Fruit fly (Drosophila melanogaster): ENCODE measurements around the gene TotF.

Gene TotF

dm6 chr2L:19895526-19896185, 16.5 kb downstream of the TotF start (continued):
- TF ChIP-seq CG5180 (GFP tag; optimal IDR thresholded peaks at IDR 0.05) (peak; percentile 99), CG6683 (GFP tag; optimal IDR thresholded peaks at IDR 0.05) (peak; percentile 65), Fer1 (GFP tag; optimal IDR thresholded peaks at IDR 0.05) (peak; percentile 69), CG9727 (GFP tag; optimal IDR thresholded peaks at IDR 0.05) (peak; percentile 83), dm (GFP tag; optimal IDR thresholded peaks at IDR 0.05) (no peak), Ets65A (GFP tag) (peak; percentile 92), Dip3 (GFP tag; optimal IDR thresholded peaks at IDR 0.05) (no peak), peb (GFP tag; IDR thresholded peaks at IDR 0.05) (peak; percentile 6; the same call in 1 of the 2 replicates), CG4617 (GFP tag; optimal IDR thresholded peaks at IDR 0.05; ENCODE audit: borderline replicate concordance) (no peak), CG11723 (GFP tag; optimal IDR thresholded peaks at IDR 0.05) (peak; percentile 69), CG7556 (GFP tag; optimal IDR thresholded peaks at IDR 0.05) (peak; percentile 93), CG7839 (tag; optimal IDR thresholded peaks at IDR 0.05) (peak; percentile 83), PHDP (tag; optimal IDR thresholded peaks at IDR 0.05) (peak; percentile 85), CG2202 (tag; optimal IDR thresholded peaks at IDR 0.05) (peak; percentile 53), CG4820 (GFP tag; optimal IDR thresholded peaks at IDR 0.05) (peak; percentile 65), Ravus (GFP tag; IDR thresholded peaks at IDR 0.05) (peak; percentile 1; the same call in 1 of the 2 replicates), HLHmδ (GFP tag; optimal IDR thresholded peaks at IDR 0.05) (peak; percentile 56), cwo (GFP tag; optimal IDR thresholded peaks at IDR 0.05) (peak; percentile 59), CG15696 (tag; optimal IDR thresholded peaks at IDR 0.05) (peak; percentile 71), CG1024 (GFP tag; IDR thresholded peaks at IDR 0.05) (peak; percentile 42; the same call in 1 of the 2 replicates), CG12155 (GFP tag; optimal IDR thresholded peaks at IDR 0.05) (peak; percentile 45), bab2 (GFP tag; optimal IDR thresholded peaks at IDR 0.05) (no peak), HLH3B (GFP tag; IDR thresholded peaks at IDR 0.05) (peak; percentile 34), CG2678 (tag; optimal IDR thresholded peaks at IDR 0.05) (peak; percentile 89), CG4360 (GFP tag; IDR thresholded peaks at IDR 0.05) (0 out of 2 replicates have a peak, but pooled peaks have one; percentile 24), br (optimal IDR thresholded peaks at IDR 0.05) (no peak), tap (tag; optimal IDR thresholded peaks at IDR 0.05) (peak; percentile 51), CG30403 (GFP tag; optimal IDR thresholded peaks at IDR 0.05) (peak; percentile 85), CG10366 (GFP tag; IDR thresholded peaks at IDR 0.05) (peak; percentile 24; the same call in 1 of the 2 replicates), CG31441 (GFP tag; IDR thresholded peaks at IDR 0.05) (peak; percentile 95), Bgb (GFP tag; IDR thresholded peaks at IDR 0.05; ENCODE audit: partially characterized antibody) (peak; percentile 31; the same call in 1 of the 2 replicates), fd3F (GFP tag; optimal IDR thresholded peaks at IDR 0.05) (peak; percentile 7), CG8924 (tag; optimal IDR thresholded peaks at IDR 0.05) (peak; percentile 86), dimm (GFP tag; IDR thresholded peaks at IDR 0.05) (no peak), CG2712 (tag; optimal IDR thresholded peaks at IDR 0.05) (peak; percentile 90), zf30C (GFP tag; optimal IDR thresholded peaks at IDR 0.05) (peak; percentile 79), CG2116 (GFP tag; optimal IDR thresholded peaks at IDR 0.05) (peak; percentile 51), CG3281 (GFP tag; optimal IDR thresholded peaks at IDR 0.05) (peak; percentile 67), az2 (GFP tag; optimal IDR thresholded peaks at IDR 0.05) (peak; percentile 81), CG2120 (GFP tag; optimal IDR thresholded peaks at IDR 0.05) (peak; percentile 43), CG11560 (tag; IDR thresholded peaks at IDR 0.05) (no peak), CG5953 (GFP tag; IDR thresholded peaks at IDR 0.05) (no peak), CG3838 (GFP tag; optimal IDR thresholded peaks at IDR 0.05) (no peak), NFAT (GFP tag; IDR thresholded peaks at IDR 0.05) (no peak), gro (GFP tag; optimal IDR thresholded peaks at IDR 0.05) (no peak), CG18011 (GFP tag; optimal IDR thresholded peaks at IDR 0.05) (peak; percentile 32), CG6689 (GFP tag; IDR thresholded peaks at IDR 0.05) (peak; percentile 68), Sox102F (GFP tag; optimal IDR thresholded peaks at IDR 0.05) (peak; percentile 86), CG3407 (GFP tag; optimal IDR thresholded peaks at IDR 0.05) (peak; percentile 80), esg (GFP tag; conservative IDR thresholded peaks at IDR 0.05) (peak; percentile 32)

Data from whole organism, embryonic.